Fruit fly (Drosophila melanogaster) whole organism, wandering third instar larva: Measurements from ENCODE around the gene CG14645.

ENCODE experiments used
- CG32264 ChIP-seq: fragments of 200-800 bp; sonication (Bioruptor generic); optimal IDR thresholded peaks from 2 replicates; lab custom pipeline; 2016; ENCODE audit warnings: missing biosample characterization, missing genetic modification characterization
- CG9705 ChIP-seq: fragments of 200-800 bp; sonication (Bioruptor generic); optimal IDR thresholded peaks from 2 replicates; lab custom pipeline; 2018; ENCODE audit warnings: missing biosample characterization, mild to moderate bottlenecking, missing genetic modification characterization
- CrebA ChIP-seq: fragments of 200-800 bp; sonication (Bioruptor generic); optimal IDR thresholded peaks from 2 replicates; lab custom pipeline; 2016; ENCODE audit warnings: missing biosample characterization, mild to moderate bottlenecking, missing genetic modification characterization, borderline replicate concordance
- Dif ChIP-seq: fragments of 200-275, 200-300 bp; sonication (Bioruptor generic); optimal IDR thresholded peaks from 2 replicates; lab custom pipeline; 2018; ENCODE audit warnings: missing biosample characterization, missing genetic modification characterization; ENCODE audit not compliant: partially characterized antibody
- GATAd ChIP-seq: sonication (Bioruptor generic); optimal IDR thresholded peaks from 2 replicates; lab custom pipeline; 2016; ENCODE audit warnings: missing biosample characterization, missing genetic modification characterization
- Hr78 ChIP-seq: fragments of >200 bp; optimal IDR thresholded peaks from 2 replicates; lab custom pipeline; 2017; ENCODE audit warnings: missing biosample characterization, missing genetic modification characterization
- Hr83 ChIP-seq: fragments of 200-300 bp; sonication (Bioruptor generic); optimal IDR thresholded peaks from 2 replicates; lab custom pipeline; 2016; ENCODE audit warnings: missing biosample characterization, mild to moderate bottlenecking, missing genetic modification characterization, moderate library complexity; ENCODE audit not compliant: poor library complexity, severe bottlenecking
- Jra ChIP-seq: sonication (Bioruptor generic); optimal IDR thresholded peaks from 2 replicates; lab custom pipeline; 2016; ENCODE audit warnings: missing biosample characterization, missing genetic modification characterization
- Mio ChIP-seq: sonication (Bioruptor generic); optimal IDR thresholded peaks from 2 replicates; lab custom pipeline; 2016; ENCODE audit warnings: missing biosample characterization, missing genetic modification characterization
- N ChIP-seq: fragments of >200 bp; optimal IDR thresholded peaks from 2 replicates; lab custom pipeline; 2018; ENCODE audit warnings: missing biosample characterization, missing external identifiers, missing genetic modification characterization
- OdsH ChIP-seq: fragments of 200-800 bp; sonication (Bioruptor generic); optimal IDR thresholded peaks from 2 replicates; lab custom pipeline; 2016; ENCODE audit warnings: missing biosample characterization, mild to moderate bottlenecking, missing genetic modification characterization
- Rel ChIP-seq, 2 experiments: fragments of 200-800 bp; sonication (Bioruptor generic) in 1 of 2; optimal IDR thresholded peaks; 2 replicates in 1 of 2; 3 replicates in 1 of 2; lab custom pipeline; 2016 to 2019; ENCODE audit warnings: mild to moderate bottlenecking in 2 of 2, missing biosample characterization in 2 of 2, missing genetic modification characterization in 2 of 2, moderate library complexity in 1 of 2
- Sp1 ChIP-seq: fragments of 200-800 bp; sonication (Bioruptor generic); optimal IDR thresholded peaks from 3 replicates; lab custom pipeline; 2019; ENCODE audit warnings: missing biosample characterization, mild to moderate bottlenecking, missing genetic modification characterization, moderate library complexity
- Vsx2 ChIP-seq: fragments of 200-300, 225-300 bp; sonication (Bioruptor generic); optimal IDR thresholded peaks from 2 replicates; lab custom pipeline; 2018; ENCODE audit warnings: missing biosample characterization, missing genetic modification characterization; ENCODE audit not compliant: partially characterized antibody
- br ChIP-seq: fragments of 200-800 bp; sonication (Bioruptor generic); optimal IDR thresholded peaks from 2 replicates; lab custom pipeline; 2016; ENCODE audit warnings: missing biosample characterization, missing genetic modification characterization
- brk ChIP-seq: fragments of 200-800 bp; sonication (Bioruptor generic); optimal IDR thresholded peaks from 2 replicates; lab custom pipeline; 2016; ENCODE audit warnings: missing biosample characterization, mild to moderate bottlenecking, missing genetic modification characterization
- dl ChIP-seq, 2 experiments: fragments of 175-275, 200-275 bp in 1 of 2; fragments of 200-275 bp in 1 of 2; sonication (Bioruptor generic); optimal IDR thresholded peaks; lab custom pipeline; 2018; ENCODE audit warnings: mild to moderate bottlenecking in 2 of 2, missing biosample characterization in 2 of 2, missing genetic modification characterization in 2 of 2, moderate library complexity in 2 of 2; ENCODE audit not compliant: partially characterized antibody in 2 of 2, insufficient read depth in 1 of 2
- dmrt93B ChIP-seq: fragments of 200-800 bp; sonication (Bioruptor generic); optimal IDR thresholded peaks from 2 replicates; lab custom pipeline; 2018; ENCODE audit warnings: missing biosample characterization, mild to moderate bottlenecking, missing genetic modification characterization
- dsf ChIP-seq: sonication (Bioruptor generic); optimal IDR thresholded peaks from 2 replicates; lab custom pipeline; 2016; ENCODE audit warnings: missing biosample characterization, missing genetic modification characterization, borderline replicate concordance
- ey ChIP-seq: fragments of 200-800 bp; sonication (Bioruptor generic); optimal IDR thresholded peaks from 2 replicates; lab custom pipeline; 2016; ENCODE audit warnings: missing biosample characterization, missing genetic modification characterization
- foxo ChIP-seq, 2 experiments: fragments of 200-800 bp; sonication (Bioruptor generic); optimal IDR thresholded peaks; 2 replicates in 1 of 2; 3 replicates in 1 of 2; lab custom pipeline; 2016 to 2017; ENCODE audit warnings: missing biosample characterization in 2 of 2, missing genetic modification characterization in 2 of 2
- fru ChIP-seq: fragments of 200-800 bp; sonication (Bioruptor generic); optimal IDR thresholded peaks from 3 replicates; lab custom pipeline; 2016; ENCODE audit warnings: missing biosample characterization, mild to moderate bottlenecking, missing genetic modification characterization
- h ChIP-seq: fragments of 200-800 bp; sonication (Bioruptor generic); optimal IDR thresholded peaks from 3 replicates; lab custom pipeline; 2016; ENCODE audit warnings: missing biosample characterization, mild to moderate bottlenecking, missing genetic modification characterization
- jim ChIP-seq: fragments of 175-275, 200-325 bp; sonication (Bioruptor generic); optimal IDR thresholded peaks from 2 replicates; lab custom pipeline; 2016; ENCODE audit warnings: missing biosample characterization, mild to moderate bottlenecking, missing genetic modification characterization
- lola ChIP-seq: fragments of >200 bp; optimal IDR thresholded peaks from 2 replicates; lab custom pipeline; 2017; ENCODE audit warnings: missing biosample characterization, missing genetic modification characterization
- pan ChIP-seq: fragments of >200 bp; optimal IDR thresholded peaks from 2 replicates; lab custom pipeline; 2017
- psq ChIP-seq: fragments of 200-800 bp; sonication (Bioruptor generic); optimal IDR thresholded peaks from 3 replicates; lab custom pipeline; 2017; ENCODE audit warnings: missing biosample characterization, mild to moderate bottlenecking, missing genetic modification characterization, moderate library complexity
- sv ChIP-seq: fragments of 200-800 bp; sonication (Bioruptor generic); optimal IDR thresholded peaks from 3 replicates; lab custom pipeline; 2016; ENCODE audit warnings: missing biosample characterization, missing genetic modification characterization
- tai ChIP-seq: sonication (Bioruptor generic); optimal IDR thresholded peaks from 2 replicates; lab custom pipeline; 2016; ENCODE audit warnings: missing biosample characterization, missing genetic modification characterization
- usp ChIP-seq: fragments of >200 bp; optimal IDR thresholded peaks from 2 replicates; lab custom pipeline; 2017; ENCODE audit warnings: missing biosample characterization, missing genetic modification characterization
- woc ChIP-seq: sonication (Bioruptor generic); optimal IDR thresholded peaks from 2 replicates; lab custom pipeline; 2016; ENCODE audit warnings: missing biosample characterization, mild to moderate bottlenecking, missing genetic modification characterization

CG14645 gene

dm6 chr3R:4318589-4318988 lies 16.3 kb upstream of the CG14645 start:
- TF ChIP-seq CG9705 (GFP tag; lab: Kevin White, UChicago) (no peak), dmrt93B (no peak), tai (GFP tag; lab: Kevin White, UChicago) (no peak), usp (GFP tag; lab: Kevin White, UChicago) (no peak), GATAd (GFP tag; lab: Kevin White, UChicago) (no peak), brk (GFP tag; lab: Kevin White, UChicago) (no peak)

dm6 chr3R:4318999-4319398 lies 15.9 kb upstream of the CG14645 start, which contains the start of gene Syt14:
Gene Syt14, minus strand, starts transcription at chr3R:4319069.
- no peak for TF ChIP-seq jim (GFP tag; lab: Kevin White, UChicago)
- no peak for TF ChIP-seq Sp1
- TF ChIP-seq Dif: no peak
- no peak for TF ChIP-seq Mio
- no peak for TF ChIP-seq fru (GFP tag; lab: Kevin White, UChicago)
- no peak for TF ChIP-seq foxo (GFP tag; optimal IDR thresholded peaks at IDR 0.05; lab: Kevin White, UChicago)
- TF ChIP-seq psq (GFP tag; lab: Kevin White, UChicago): no peak
- no peak for TF ChIP-seq ey
- TF ChIP-seq woc (GFP tag; lab: Kevin White, UChicago): no peak
- TF ChIP-seq h (GFP tag; lab: Kevin White, UChicago): no peak
- no peak for TF ChIP-seq lola
- TF ChIP-seq OdsH (GFP tag; lab: Kevin White, UChicago): no peak

dm6 chr3R:4319507-4320138 lies 15.3 kb upstream of the CG14645 start, which contains the start of gene CG9795:
Gene CG9795, plus strand, starts transcription at chr3R:4319683.
- TF ChIP-seq OdsH (GFP tag; lab: Kevin White, UChicago) (peak; percentile 37), sv (GFP tag; lab: Kevin White, UChicago) (no peak), br (GFP tag; lab: Kevin White, UChicago) (peak; percentile 32), tai (GFP tag; lab: Kevin White, UChicago) (no peak), Jra (GFP tag; lab: Kevin White, UChicago) (peak; percentile 27), Rel (GFP tag; optimal IDR thresholded peaks at IDR 0.05; lab: Kevin White, UChicago) (no peak), Rel (tag; optimal IDR thresholded peaks at IDR 0.05; lab: Kevin White, UChicago) (peak; percentile 46), Hr83 (GFP tag; lab: Kevin White, UChicago) (peak; percentile 30)
- TF ChIP-seq, all 38 proteins: peak for 5

- TF ChIP-seq h (GFP tag; lab: Kevin White, UChicago): no peak
- peak; percentile 98 for TF ChIP-seq N
- no peak for TF ChIP-seq Vsx2 (GFP tag; lab: Kevin White, UChicago)
- TF ChIP-seq brk (GFP tag; lab: Kevin White, UChicago): no peak
- peak; percentile 50 for TF ChIP-seq Hr83 (GFP tag; lab: Kevin White, UChicago)
- TF ChIP-seq br (GFP tag; lab: Kevin White, UChicago): no peak
- no peak for TF ChIP-seq fru (GFP tag; lab: Kevin White, UChicago)
- no peak for TF ChIP-seq Sp1
- TF ChIP-seq jim (GFP tag; lab: Kevin White, UChicago): no peak
- no peak for TF ChIP-seq Rel (GFP tag; optimal IDR thresholded peaks at IDR 0.05; lab: Kevin White, UChicago)
- no peak for TF ChIP-seq Rel (tag; optimal IDR thresholded peaks at IDR 0.05; lab: Kevin White, UChicago)
- TF ChIP-seq foxo (GFP tag; optimal IDR thresholded peaks at IDR 0.05; lab: Kevin White, UChicago): no peak
- TF ChIP-seq Jra (GFP tag; lab: Kevin White, UChicago): no peak
- TF ChIP-seq CG9705 (GFP tag; lab: Kevin White, UChicago): peak; percentile 32
- TF ChIP-seq dsf (GFP tag; lab: Kevin White, UChicago): peak; percentile 1
- peak; percentile 88 for TF ChIP-seq Hr78 (GFP tag; lab: Kevin White, UChicago)
- peak; percentile 49 for TF ChIP-seq sv (GFP tag; lab: Kevin White, UChicago)
- TF ChIP-seq CrebA (GFP tag; lab: Kevin White, UChicago): no peak
- TF ChIP-seq, all 38 proteins: peak for 6
Observed at dm6 chr3R:4333964-4334363, 934 bp upstream of the CG14645 start, which contains the start of gene CG9776. Gene CG9776, minus strand, starts transcription at chr3R:4334071.

- TF ChIP-seq pan (lab: Kevin White, UChicago) (no peak), fru (GFP tag; lab: Kevin White, UChicago) (no peak), CG32264 (no peak), ey (no peak), brk (GFP tag; lab: Kevin White, UChicago) (no peak), dl (GFP tag; optimal IDR thresholded peaks at IDR 0.05; lab: Kevin White, UChicago; ENCODE audit: insufficient read depth in 1 of 2, partially characterized antibody in 2 of 2) (no peak), foxo (GFP tag; optimal IDR thresholded peaks at IDR 0.05; lab: Kevin White, UChicago) (no peak), GATAd (GFP tag; lab: Kevin White, UChicago) (no peak), Dif (no peak), br (GFP tag; lab: Kevin White, UChicago) (no peak), lola (no peak), N (no peak), usp (GFP tag; lab: Kevin White, UChicago) (no peak)
Observed at dm6 chr3R:4337580-4337979, 2.7 kb downstream of the CG14645 start, which contains the start of the genes Skp2 and CG1103. Gene Skp2, minus strand, starts transcription at chr3R:4337674. Gene CG1103, plus strand, starts transcription at chr3R:4337755.
